Fruit fly (Drosophila melanogaster): ENCODE data around the gene CG13887.

Gene CG13887

DNA sequence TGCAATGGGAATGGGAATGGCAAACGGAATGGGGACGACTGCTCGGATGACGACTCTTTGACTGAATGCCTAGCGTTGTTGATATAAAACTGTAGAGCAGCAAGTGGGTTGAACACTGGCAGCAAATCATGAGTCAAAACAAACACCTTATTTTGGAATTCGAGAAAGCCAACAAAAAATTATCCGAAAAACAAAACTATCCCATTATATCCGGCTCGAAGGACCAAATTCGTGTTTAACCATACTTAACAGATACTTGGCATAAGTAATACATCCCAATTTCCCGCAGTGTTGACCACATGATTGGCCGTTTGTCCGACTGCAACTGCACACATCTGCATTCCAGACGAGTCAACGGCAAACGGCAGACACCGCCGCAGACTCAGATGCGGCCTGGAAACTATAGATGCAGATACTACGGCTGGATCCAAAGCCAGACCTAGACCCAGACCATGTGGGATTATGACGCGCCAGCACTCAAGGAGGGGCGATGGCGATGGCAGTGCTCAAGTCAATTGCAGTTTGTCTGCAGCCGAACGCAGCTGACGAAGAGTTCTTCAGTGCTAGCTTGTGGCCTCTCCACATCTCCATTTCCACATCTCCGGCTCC, 24.3 kb upstream of the CG13887 start (continued):
- TF ChIP-seq Usf (GFP tag; optimal IDR thresholded peaks at IDR 0.05) (no peak), trh (GFP tag; optimal IDR thresholded peaks at IDR 0.05) (no peak)

DNA sequence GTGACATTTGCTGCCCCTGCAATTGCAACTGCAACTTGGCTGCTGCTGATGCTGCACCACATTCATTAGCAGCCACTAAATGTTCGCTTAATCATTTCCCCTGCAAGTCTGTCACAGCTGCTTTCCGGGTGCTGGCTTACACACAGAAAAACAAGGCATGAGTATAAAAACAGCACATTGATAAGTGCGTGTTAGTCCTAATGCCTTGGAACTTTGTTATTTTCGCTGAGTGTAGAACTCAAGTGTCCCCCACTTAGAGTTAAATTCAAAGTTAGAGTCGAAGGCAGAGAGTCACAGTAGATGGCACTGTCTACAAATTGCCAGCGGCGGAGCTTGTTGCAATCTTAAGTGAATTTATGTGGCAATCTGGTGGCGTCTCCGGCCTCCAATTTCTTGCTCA, 23.8 kb upstream of the CG13887 start:
- TF ChIP-seq CG4707 (GFP tag; optimal IDR thresholded peaks at IDR 0.05) (no peak), bsh (GFP tag; optimal IDR thresholded peaks at IDR 0.05) (peak in 1 of 2 experiments; percentile 9), Drgx (GFP tag; IDR thresholded peaks at IDR 0.05) (peak; percentile 56), knrl (GFP tag; IDR thresholded peaks at IDR 0.05; ENCODE audit: partially characterized antibody) (no peak), zf30C (GFP tag; optimal IDR thresholded peaks at IDR 0.05) (peak; percentile 26)

DNA sequence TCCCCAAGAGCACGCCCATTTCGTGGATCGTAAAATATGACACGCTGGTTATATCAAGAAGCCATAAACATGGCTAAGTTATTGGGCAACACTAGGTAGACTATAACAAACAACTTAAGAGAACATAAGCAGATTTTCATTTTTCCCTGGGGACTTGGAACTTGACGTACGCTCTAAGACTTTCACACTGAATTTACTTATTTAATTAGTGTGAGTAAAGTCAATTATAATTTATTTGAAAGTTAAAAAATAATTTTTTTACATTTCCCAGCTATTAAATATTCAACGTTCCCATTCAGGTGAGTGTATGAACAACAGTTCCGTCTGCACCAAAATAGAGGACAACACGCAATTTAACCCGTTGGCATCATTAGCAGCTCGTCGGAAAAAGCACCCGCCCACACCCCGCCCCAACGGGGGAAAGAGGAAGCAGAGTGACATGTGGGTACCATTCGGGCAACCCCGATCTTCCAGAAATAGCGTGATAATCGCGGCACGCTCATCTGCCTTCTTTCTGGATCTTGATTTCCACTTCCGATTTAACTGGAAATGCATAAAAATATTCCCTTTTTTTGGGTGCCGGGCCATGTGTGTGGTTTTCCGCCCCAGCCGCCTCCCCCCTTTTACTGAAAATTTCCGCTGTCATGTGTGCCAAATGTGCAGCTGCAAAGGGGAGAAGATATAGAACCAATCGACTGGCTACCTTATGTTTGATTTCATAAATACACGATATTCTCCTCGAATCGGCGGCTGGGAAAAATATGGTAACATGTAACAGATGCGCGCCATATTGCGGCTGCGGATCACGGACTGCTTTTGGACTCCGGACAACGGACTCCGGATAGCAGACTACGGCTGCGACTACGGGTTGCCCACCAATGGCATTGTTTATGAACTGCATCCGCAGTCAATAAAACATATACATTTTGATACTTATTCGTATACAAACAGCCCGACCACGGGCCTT, 22.1 kb upstream of the CG13887 start:
- TF ChIP-seq Tbp (GFP tag; optimal IDR thresholded peaks at IDR 0.05) (no peak), CG2202 (tag; optimal IDR thresholded peaks at IDR 0.05) (no peak), crc (GFP tag; optimal IDR thresholded peaks at IDR 0.05) (no peak), ATbp (GFP tag; optimal IDR thresholded peaks at IDR 0.05) (peak; percentile 48), Dek (tag; optimal IDR thresholded peaks at IDR 0.05) (peak; percentile 14), Mad (GFP tag; optimal IDR thresholded peaks at IDR 0.05) (no peak), CG18262 (tag; optimal IDR thresholded peaks at IDR 0.05) (peak; percentile 44), odd (GFP tag; optimal IDR thresholded peaks at IDR 0.05) (peak; percentile 15), CG10543 (GFP tag; optimal IDR thresholded peaks at IDR 0.05) (peak; percentile 7), Sin3A (optimal IDR thresholded peaks at IDR 0.05) (no peak), da (GFP tag; optimal IDR thresholded peaks at IDR 0.05) (peak; percentile 22), CG12391 (tag; optimal IDR thresholded peaks at IDR 0.05) (peak; percentile 37), Nf-YA (GFP tag; IDR thresholded peaks at IDR 0.05) (peak; percentile 44; the same call in 1 of the 2 replicates), CG14441 (GFP tag; IDR thresholded peaks at IDR 0.05) (peak; percentile 35; the same call in 1 of the 2 replicates), CG15269 (tag; optimal IDR thresholded peaks at IDR 0.05) (peak; percentile 53), CG6689 (GFP tag; IDR thresholded peaks at IDR 0.05) (peak; percentile 49; the same call in 1 of the 2 replicates), twi (tag; optimal IDR thresholded peaks at IDR 0.05) (peak; percentile 99), ap (GFP tag; IDR thresholded peaks at IDR 0.05) (0 out of 2 replicates have a peak, but pooled peaks have one; percentile 33), pita (GFP tag; optimal IDR thresholded peaks at IDR 0.05) (no peak), onecut (GFP tag; IDR thresholded peaks at IDR 0.05) (no peak), z (GFP tag; IDR thresholded peaks at IDR 0.05) (no peak), CG4282 (GFP tag; optimal IDR thresholded peaks at IDR 0.05) (no peak), corto (GFP tag; optimal IDR thresholded peaks at IDR 0.05) (no peak), Nf-YB (GFP tag; optimal IDR thresholded peaks at IDR 0.05) (no peak), run (tag; optimal IDR thresholded peaks at IDR 0.05) (no peak), phol (tag; optimal IDR thresholded peaks at IDR 0.05) (peak; percentile 20), CG32532 (GFP tag; IDR thresholded peaks at IDR 0.05) (peak; percentile 53; the same call in 1 of the 2 replicates), Sox100B (GFP tag; optimal IDR thresholded peaks at IDR 0.05) (peak; percentile 35), CG18011 (GFP tag; optimal IDR thresholded peaks at IDR 0.05) (no peak), Sox102F (GFP tag; optimal IDR thresholded peaks at IDR 0.05) (peak; percentile 64), Nf-YC (tag; optimal IDR thresholded peaks at IDR 0.05) (peak; percentile 12), ab (GFP tag; optimal IDR thresholded peaks at IDR 0.05) (no peak), Dfd (GFP tag; optimal IDR thresholded peaks at IDR 0.05) (no peak), CG7839 (tag; optimal IDR thresholded peaks at IDR 0.05) (peak; percentile 52), CG12299 (tag; optimal IDR thresholded peaks at IDR 0.05) (no peak), hb (GFP tag; IDR thresholded peaks at IDR 0.05; ENCODE audit: partially characterized antibody) (0 out of 3 replicates have a peak, but pooled peaks have one; percentile 48), Dp (GFP tag; optimal IDR thresholded peaks at IDR 0.05) (no peak)
